Worm (Caenorhabditis elegans) whole organism, L3 larva: ENCODE results near the gene dpy-8.

Experiments used
- ZK546.5 ChIP-seq: sonication (generic microtip); optimal IDR thresholded peaks from 2 replicates; lab custom pipeline; 2017; ENCODE audit warnings: missing biosample characterization, missing genetic modification characterization
- ceh-9 ChIP-seq: sonication (generic microtip); optimal IDR thresholded peaks from 2 replicates; lab custom pipeline; 2018; ENCODE audit warnings: missing biosample characterization, missing genetic modification characterization
- pha-4 ChIP-seq: fragments of 150-350 bp; optimal IDR thresholded peaks from 2 replicates; lab custom pipeline; 2014; ENCODE audit warnings: missing biosample characterization, missing genetic modification reagents, missing genetic modification characterization

ce11 chrX:5142403-5142802 lies 7.9 kb downstream of the dpy-8 start:
- TF ChIP-seq pha-4 (tag; lab: Kevin White, UChicago) (peak; percentile 88), ZK546.5 (tag; lab: Kevin White, UChicago) (no peak), ceh-9 (no peak)
